Fruit fly (Drosophila melanogaster) whole organism, embryonic: Measurements from ENCODE around the gene yellow-b.
A peak's percentile ranks its signal among the peaks of the same experiment; 100 is the strongest.

ENCODE experiments used
- Bgb ChIP-seq: fragments of 200-800 bp; sonication (Bioruptor generic); IDR thresholded peaks from 2 replicates; pipeline ENCODE4 v1.3.6; 2022; ENCODE audit warnings: missing biosample characterization, missing genetic modification characterization; ENCODE audit not compliant: partially characterized antibody
- CG10431 ChIP-seq: fragments of 200-800 bp; sonication (Bioruptor generic); optimal IDR thresholded peaks from 3 replicates; lab custom pipeline; 2018; ENCODE audit warnings: missing biosample characterization, mild to moderate bottlenecking, missing genetic modification characterization
- CG10565 ChIP-seq: fragments of 200-800 bp; sonication (Bioruptor generic); optimal IDR thresholded peaks from 3 replicates; lab custom pipeline; 2016; ENCODE audit warnings: missing biosample characterization, mild to moderate bottlenecking, missing genetic modification characterization
- CG11085 ChIP-seq: fragments of 200-800 bp; sonication (Bioruptor generic); IDR thresholded peaks from 2 replicates; pipeline ENCODE4 v1.3.6; 2022; ENCODE audit warnings: missing biosample characterization, missing genetic modification characterization
- CG14050 ChIP-seq: fragments of 200-800 bp; sonication (Bioruptor generic); IDR thresholded peaks from 3 replicates; pipeline ENCODE4 v1.3.6; 2022; ENCODE audit warnings: missing biosample characterization, missing genetic modification characterization
- CG17186 ChIP-seq: fragments of 200-800 bp; sonication (Bioruptor generic); optimal IDR thresholded peaks from 3 replicates; lab custom pipeline; 2017; ENCODE audit warnings: missing biosample characterization, missing genetic modification reagents, missing genetic modification characterization
- CG17829 ChIP-seq: fragments of 200-800 bp; optimal IDR thresholded peaks from 2 replicates; lab custom pipeline; 2019; ENCODE audit warnings: missing biosample characterization, mild to moderate bottlenecking, missing genetic modification characterization, moderate library complexity
- CG17912 ChIP-seq: fragments of 200-800 bp; sonication (Bioruptor generic); optimal IDR thresholded peaks from 2 replicates; lab custom pipeline; 2018; ENCODE audit warnings: missing biosample characterization, mild to moderate bottlenecking, missing genetic modification characterization
- CG18619 ChIP-seq: fragments of 200-800 bp; sonication (Bioruptor generic); optimal IDR thresholded peaks from 3 replicates; lab custom pipeline; 2017; ENCODE audit warnings: missing biosample characterization, mild to moderate bottlenecking, missing genetic modification characterization
- CG18764 ChIP-seq: fragments of 200-800 bp; sonication (Bioruptor generic); optimal IDR thresholded peaks from 3 replicates; lab custom pipeline; 2016; ENCODE audit warnings: missing biosample characterization, missing genetic modification characterization
- CG2199 ChIP-seq: fragments of 200-800 bp; sonication (Bioruptor generic); IDR thresholded peaks from 3 replicates; pipeline ENCODE4 v1.3.6; 2022; ENCODE audit warnings: missing biosample characterization, missing genetic modification characterization
- CG2202 ChIP-seq: fragments of 200-800 bp; sonication (Bioruptor generic); optimal IDR thresholded peaks from 2 replicates; lab custom pipeline; 2018; ENCODE audit warnings: missing biosample characterization, mild to moderate bottlenecking, missing genetic modification characterization
- CG32532 ChIP-seq: fragments of 200-800 bp; sonication (Bioruptor generic); IDR thresholded peaks from 2 replicates; pipeline ENCODE4 v1.3.6; 2022; ENCODE audit warnings: missing biosample characterization, missing genetic modification characterization
- CG3847 ChIP-seq: fragments of 200-800 bp; sonication (Bioruptor generic); IDR thresholded peaks from 2 replicates; pipeline ENCODE4 v1.3.6; 2022; ENCODE audit warnings: missing biosample characterization, missing genetic modification characterization
- CG3995 ChIP-seq: fragments of 200-800 bp; sonication (Bioruptor generic); optimal IDR thresholded peaks from 3 replicates; lab custom pipeline; 2016; ENCODE audit warnings: missing biosample characterization, missing genetic modification characterization
- CG4707 ChIP-seq: fragments of 200-800 bp; sonication (Bioruptor generic); optimal IDR thresholded peaks from 2 replicates; lab custom pipeline; 2018; ENCODE audit warnings: missing biosample characterization, mild to moderate bottlenecking, missing genetic modification characterization, moderate library complexity
- CG8281 ChIP-seq: fragments of 200-800 bp; sonication (Bioruptor generic); optimal IDR thresholded peaks from 2 replicates; lab custom pipeline; 2018; ENCODE audit warnings: missing biosample characterization, mild to moderate bottlenecking, missing genetic modification characterization, moderate library complexity
- Dbx ChIP-seq: fragments of 200-800 bp; sonication (Bioruptor generic); IDR thresholded peaks from 3 replicates; pipeline ENCODE4 v1.3.6; 2022; ENCODE audit warnings: missing biosample characterization, missing genetic modification characterization
- HmgD ChIP-seq: fragments of 200-800 bp; sonication (Bioruptor generic); optimal IDR thresholded peaks from 3 replicates; lab custom pipeline; 2016; ENCODE audit warnings: missing biosample characterization, missing genetic modification characterization
- Hr51 ChIP-seq, 2 experiments: fragments of 200-800 bp; sonication (Bioruptor generic); optimal IDR thresholded peaks; 2 replicates in 1 of 2; 3 replicates in 1 of 2; lab custom pipeline; 2016 to 2018; ENCODE audit warnings: missing biosample characterization in 2 of 2, missing genetic modification characterization in 2 of 2, mild to moderate bottlenecking in 1 of 2, moderate library complexity in 1 of 2
- Meics ChIP-seq: fragments of 200-800 bp; sonication (Bioruptor generic); optimal IDR thresholded peaks from 2 replicates; lab custom pipeline; 2017; ENCODE audit warnings: missing biosample characterization, mild to moderate bottlenecking, missing genetic modification characterization
- Myb ChIP-seq: fragments of 200-800 bp; sonication (Bioruptor generic); optimal IDR thresholded peaks from 2 replicates; lab custom pipeline; 2016; ENCODE audit warnings: missing biosample characterization, missing genetic modification characterization
- NC2α ChIP-seq: fragments of 200-800 bp; sonication (Bioruptor generic); optimal IDR thresholded peaks from 2 replicates; lab custom pipeline; 2016; ENCODE audit warnings: missing biosample characterization, missing genetic modification characterization
- Nf-YA ChIP-seq: fragments of 200-800 bp; sonication (Bioruptor generic); IDR thresholded peaks from 2 replicates; pipeline ENCODE4 v1.3.6; 2022; ENCODE audit warnings: missing biosample characterization, missing genetic modification characterization
- Oaz ChIP-seq: fragments of 200-800 bp; sonication (Bioruptor generic); IDR thresholded peaks from 2 replicates; pipeline ENCODE4 v1.3.6; 2022; ENCODE audit warnings: missing biosample characterization, missing genetic modification characterization
- Trl ChIP-seq, 3 experiments: fragments of >200 bp in 2 of 3; fragments of 200-800 bp in 1 of 3; sonication (Bioruptor generic) in 1 of 3; optimal IDR thresholded peaks; 2 replicates in 1 of 3; 3 replicates in 2 of 3; lab custom pipeline; 2016 to 2017; ENCODE audit warnings: missing biosample characterization in 1 of 3, missing genetic modification characterization in 1 of 3
- Xrp1 ChIP-seq: fragments of 200-800 bp; sonication (Bioruptor generic); IDR thresholded peaks from 2 replicates; pipeline ENCODE4 v1.3.6; 2022; ENCODE audit warnings: missing biosample characterization, missing genetic modification characterization
- ato ChIP-seq: fragments of 200-800 bp; sonication (Bioruptor generic); IDR thresholded peaks from 2 replicates; pipeline ENCODE4 v1.3.6; 2022; ENCODE audit warnings: missing biosample characterization, missing genetic modification characterization; ENCODE audit not compliant: partially characterized antibody
- cg ChIP-seq: fragments of 200-800 bp; sonication (Bioruptor generic); optimal IDR thresholded peaks from 3 replicates; lab custom pipeline; 2019; ENCODE audit warnings: missing biosample characterization, mild to moderate bottlenecking, missing genetic modification characterization, moderate library complexity
- crp ChIP-seq, 2 experiments: fragments of 200-800 bp; sonication (Bioruptor generic); optimal IDR thresholded peaks; 2 replicates in 1 of 2; 3 replicates in 1 of 2; lab custom pipeline; 2017; ENCODE audit warnings: missing biosample characterization in 2 of 2, missing genetic modification characterization in 2 of 2, mild to moderate bottlenecking in 1 of 2, moderate library complexity in 1 of 2
- ems ChIP-seq: fragments of 200-800 bp; sonication (Bioruptor generic); optimal IDR thresholded peaks from 3 replicates; lab custom pipeline; 2016; ENCODE audit warnings: missing biosample characterization, missing genetic modification characterization
- fd96Cb ChIP-seq: fragments of 200-800 bp; sonication (Bioruptor generic); optimal IDR thresholded peaks from 2 replicates; lab custom pipeline; 2018; ENCODE audit warnings: missing biosample characterization, mild to moderate bottlenecking, missing genetic modification characterization, moderate library complexity
- gfzf ChIP-seq: fragments of 200-800 bp; sonication (Bioruptor generic); optimal IDR thresholded peaks from 2 replicates; lab custom pipeline; 2016; ENCODE audit warnings: missing biosample characterization, mild to moderate bottlenecking, missing genetic modification characterization, moderate library complexity
- hb ChIP-seq: fragments of 200-800 bp; sonication (Bioruptor generic); IDR thresholded peaks from 3 replicates; pipeline ENCODE4 v1.3.6; 2022; ENCODE audit warnings: missing biosample characterization, missing genetic modification characterization; ENCODE audit not compliant: partially characterized antibody
- kay ChIP-seq: fragments of 200-800 bp; sonication (Bioruptor generic); optimal IDR thresholded peaks from 2 replicates; lab custom pipeline; 2016; ENCODE audit warnings: missing biosample characterization, missing genetic modification characterization
- oc ChIP-seq: fragments of 200-800 bp; sonication (Bioruptor generic); optimal IDR thresholded peaks from 2 replicates; lab custom pipeline; 2018; ENCODE audit warnings: missing biosample characterization, mild to moderate bottlenecking, missing genetic modification characterization, moderate library complexity
- odd ChIP-seq: fragments of 200-800 bp; sonication (Bioruptor generic); optimal IDR thresholded peaks from 2 replicates; lab custom pipeline; 2017; ENCODE audit warnings: missing biosample characterization, mild to moderate bottlenecking, missing genetic modification characterization
- repo ChIP-seq: fragments of 200-800 bp; sonication (Bioruptor generic); optimal IDR thresholded peaks from 2 replicates; lab custom pipeline; 2016; ENCODE audit warnings: missing biosample characterization, missing genetic modification characterization
- rib ChIP-seq: fragments of 200-800 bp; sonication (Bioruptor generic); IDR thresholded peaks from 2 replicates; pipeline ENCODE4 v1.3.6; 2022; ENCODE audit warnings: missing biosample characterization, missing genetic modification characterization
- scrt ChIP-seq: fragments of 200-800 bp; sonication (Bioruptor generic); optimal IDR thresholded peaks from 2 replicates; lab custom pipeline; 2018; ENCODE audit warnings: missing biosample characterization, mild to moderate bottlenecking, missing genetic modification characterization, moderate library complexity
- sens ChIP-seq: fragments of 200-800 bp; sonication (Bioruptor generic); peaks from one replicate; lab custom pipeline; 2016; ENCODE audit warnings: missing biosample characterization, missing genetic modification characterization
- tap ChIP-seq: fragments of 200-800 bp; optimal IDR thresholded peaks from 3 replicates; lab custom pipeline; 2019; ENCODE audit warnings: missing biosample characterization, mild to moderate bottlenecking, missing genetic modification characterization, moderate library complexity
- trem ChIP-seq: fragments of 200-800 bp; optimal IDR thresholded peaks from 3 replicates; lab custom pipeline; 2019; ENCODE audit warnings: missing biosample characterization, mild to moderate bottlenecking, missing genetic modification characterization, moderate library complexity
- ttk ChIP-seq: fragments of 200-800 bp; sonication (Bioruptor generic); IDR thresholded peaks from 2 replicates; pipeline ENCODE4 v2.1.2; 2022; ENCODE audit warnings: missing biosample characterization, missing genetic modification characterization
- tx ChIP-seq: fragments of 200-800 bp; sonication (Bioruptor generic); optimal IDR thresholded peaks from 2 replicates; lab custom pipeline; 2016; ENCODE audit warnings: missing biosample characterization, missing genetic modification characterization
- wdn ChIP-seq: fragments of 200-800 bp; sonication (Bioruptor generic); IDR thresholded peaks from 2 replicates; pipeline ENCODE4 v1.3.6; 2022; ENCODE audit warnings: missing biosample characterization, missing genetic modification characterization
- zen ChIP-seq: fragments of 200-800 bp; sonication (Bioruptor generic); optimal IDR thresholded peaks from 3 replicates; lab custom pipeline; 2018; ENCODE audit warnings: missing biosample characterization, mild to moderate bottlenecking, missing genetic modification characterization, moderate library complexity
- zfh2 ChIP-seq: fragments of 200-800 bp; sonication (Bioruptor generic); optimal IDR thresholded peaks from 2 replicates; lab custom pipeline; 2016; ENCODE audit warnings: missing biosample characterization, missing genetic modification characterization

yellow-b gene

DNA sequence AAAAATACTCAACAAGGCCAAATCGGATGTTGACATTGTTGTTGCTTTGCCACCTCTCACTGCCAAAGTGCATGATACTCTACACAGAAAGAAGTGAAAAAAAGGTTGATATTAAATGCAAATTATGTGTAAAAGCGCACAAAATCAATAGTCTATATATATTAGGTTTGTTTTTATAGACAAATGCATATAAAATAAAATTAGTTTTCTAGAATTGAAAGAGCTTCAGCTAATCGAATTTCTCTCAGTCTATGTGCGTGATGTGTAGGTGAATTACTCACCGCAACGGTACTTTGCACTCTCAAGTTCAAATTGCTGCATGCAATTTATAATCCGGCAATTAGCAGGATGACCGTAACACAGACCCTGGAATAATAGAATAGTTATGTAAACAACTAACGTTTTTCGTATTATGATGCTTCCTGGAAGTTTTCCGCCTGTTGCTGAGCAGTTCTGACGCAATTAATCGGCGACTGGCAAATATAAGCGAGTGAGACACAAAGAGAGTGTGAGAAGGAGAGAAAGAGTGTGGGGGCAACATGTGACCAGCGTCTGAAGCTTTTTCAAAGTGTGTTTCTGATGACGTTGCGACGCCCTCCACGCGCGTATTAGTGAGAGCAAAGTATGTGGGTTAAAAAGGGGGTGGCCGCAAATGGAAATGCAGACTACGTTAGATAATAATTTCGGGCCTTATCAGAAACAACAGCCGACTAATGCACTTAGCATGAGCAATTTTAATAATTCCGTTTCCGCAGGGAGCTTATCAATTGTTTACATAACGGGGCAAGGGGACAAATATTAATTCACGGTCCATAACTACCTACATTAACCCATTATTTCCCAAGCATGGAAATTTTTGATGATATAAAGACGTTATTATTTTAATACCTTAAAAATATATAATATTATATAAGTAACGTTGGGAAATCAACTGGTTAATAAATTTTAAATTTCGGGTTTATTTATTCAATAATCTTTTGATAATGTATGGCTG is 33.1 kb upstream of the yellow-b start (continued):
- TF ChIP-seq CG32532 (GFP tag; lab: Robert Waterston, UW) (peak; percentile 95), CG3847 (GFP tag; lab: Robert Waterston, UW) (peak; percentile 91), HmgD (GFP tag; lab: Kevin White, UChicago) (no peak), Xrp1 (GFP tag; lab: Robert Waterston, UW) (peak; percentile 98), ato (GFP tag; lab: Robert Waterston, UW) (no peak), CG2202 (tag; lab: Kevin White, UChicago) (peak; percentile 47), rib (peak; percentile 86), Oaz (GFP tag; lab: Robert Waterston, UW) (peak; percentile 91), CG14050 (peak; percentile 93), tx (peak; percentile 55), CG2199 (GFP tag; lab: Robert Waterston, UW) (peak; percentile 98), CG4707 (GFP tag; lab: Kevin White, UChicago) (peak; percentile 84), CG3995 (GFP tag; lab: Kevin White, UChicago) (peak; percentile 59), CG17912 (peak; percentile 54), CG17829 (tag; lab: Kevin White, UChicago) (peak; percentile 96), sens (GFP tag; lab: Kevin White, UChicago) (peak; percentile 98), ttk (GFP tag; lab: Robert Waterston, UW) (peak; percentile 94), hb (no peak), Nf-YA (peak; percentile 89), NC2α (peak; percentile 74), CG18764 (peak; percentile 91), scrt (peak; percentile 84), cg (GFP tag; lab: Kevin White, UChicago) (peak; percentile 57), CG10431 (GFP tag; lab: Kevin White, UChicago) (no peak), odd (GFP tag; lab: Kevin White, UChicago) (peak; percentile 80), CG11085 (GFP tag; lab: Robert Waterston, UW) (peak; percentile 89), trem (tag; lab: Kevin White, UChicago) (peak; percentile 91), Bgb (no peak), wdn (peak; percentile 85), tap (tag; lab: Kevin White, UChicago) (peak; percentile 93), CG10565 (GFP tag; lab: Kevin White, UChicago) (peak; percentile 69), Myb (GFP tag; lab: Kevin White, UChicago) (peak; percentile 14), zfh2 (GFP tag; lab: Kevin White, UChicago) (peak; percentile 39), Meics (GFP tag; lab: Kevin White, UChicago) (peak; percentile 91), crp (GFP tag; optimal IDR thresholded peaks at IDR 0.05; lab: Kevin White, UChicago) (peak in 1 of 2 experiments; percentile 47), ems (GFP tag; lab: Kevin White, UChicago) (peak; percentile 78), CG18619 (GFP tag; lab: Kevin White, UChicago) (peak; percentile 84), CG8281 (peak; percentile 71), gfzf (GFP tag; lab: Kevin White, UChicago) (no peak), Trl (optimal IDR thresholded peaks at IDR 0.05; lab: Kevin White, UChicago) (peak; percentile 28 to 33), Trl (GFP tag; optimal IDR thresholded peaks at IDR 0.05; lab: Kevin White, UChicago) (peak; percentile 76), Dbx (peak; percentile 94), repo (GFP tag; lab: Kevin White, UChicago) (peak; percentile 49), kay (GFP tag; lab: Kevin White, UChicago) (peak; percentile 93), Hr51 (GFP tag; optimal IDR thresholded peaks at IDR 0.05; lab: Kevin White, UChicago) (peak; percentile 77 to 94), zen (tag; lab: Kevin White, UChicago) (peak; percentile 97), CG17186 (peak; percentile 58), fd96Cb (peak; percentile 93), oc (tag; lab: Kevin White, UChicago) (peak; percentile 96)
